Fruit fly (Drosophila melanogaster): ENCODE results near the gene Cip4.

The Cip4 gene

DNA sequence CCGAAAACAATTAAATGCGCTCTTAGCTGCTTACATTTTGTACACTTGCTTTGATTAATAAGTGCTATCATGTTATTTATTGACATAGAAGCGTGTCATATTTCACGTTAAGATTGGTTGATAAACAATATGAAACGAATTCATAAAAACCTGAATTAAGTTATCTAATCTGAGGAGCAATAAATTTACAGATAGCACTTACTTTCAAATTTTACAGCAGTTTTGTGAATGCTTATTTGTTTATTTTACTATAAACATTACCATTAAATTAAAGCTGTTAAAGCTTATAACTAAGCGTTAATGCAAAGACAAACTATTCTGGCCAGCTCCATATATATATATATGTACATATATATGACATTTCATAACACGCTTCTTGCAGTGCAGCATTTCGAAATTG is 61.8 kb downstream of the Cip4 start:
- no peak for TF ChIP-seq psq (optimal IDR thresholded peaks at IDR 0.05)
- TF ChIP-seq h (optimal IDR thresholded peaks at IDR 0.05), result no peak
- no peak for TF ChIP-seq insv (optimal IDR thresholded peaks at IDR 0.05)
- TF ChIP-seq Sin3A (optimal IDR thresholded peaks at IDR 0.05), result no peak
- TF ChIP-seq ttk (optimal IDR thresholded peaks at IDR 0.05), result no peak
- no peak for TF ChIP-seq Myc (optimal IDR thresholded peaks at IDR 0.05)

DNA sequence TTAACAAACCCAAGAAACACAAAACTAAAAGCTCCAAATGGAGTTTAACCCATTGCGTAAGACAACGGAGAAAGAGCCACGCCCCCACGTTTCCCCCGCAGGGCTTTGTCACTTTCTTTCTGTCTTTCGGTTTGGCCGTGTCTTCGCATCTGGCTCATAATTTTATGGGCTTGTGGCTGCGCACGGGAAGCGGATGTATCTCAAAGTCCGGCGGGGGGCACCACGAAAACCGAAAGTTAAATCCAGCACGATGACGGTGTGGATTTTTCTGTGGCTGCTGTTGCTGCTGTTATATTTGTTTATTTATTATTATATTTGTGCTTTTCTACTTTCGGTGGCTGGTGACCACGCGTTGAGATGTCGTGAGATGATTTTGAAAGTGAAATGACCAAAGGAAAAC is 67.1 kb downstream of the Cip4 start:
- TF ChIP-seq insv (optimal IDR thresholded peaks at IDR 0.05) (no peak), h (optimal IDR thresholded peaks at IDR 0.05) (no peak)

DNA sequence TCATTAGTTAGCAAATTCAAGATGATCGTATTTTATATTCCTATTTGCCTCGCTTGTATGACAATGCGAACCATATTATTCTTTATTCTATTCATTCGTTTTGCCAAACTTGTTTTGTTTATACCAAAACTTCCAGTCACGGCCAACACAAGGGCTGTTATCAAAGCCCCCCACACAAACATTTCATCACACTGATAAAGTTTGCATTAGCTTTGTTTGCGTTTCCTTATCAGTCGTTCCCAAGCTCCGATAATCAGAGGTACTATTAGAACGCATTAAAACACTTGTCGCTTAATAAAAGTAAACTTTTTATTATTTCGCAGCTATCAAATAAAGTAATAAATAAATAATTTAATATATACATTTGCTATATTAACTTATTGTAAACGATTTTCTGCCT is 70.2 kb downstream of the Cip4 start:
- TF ChIP-seq insv (optimal IDR thresholded peaks at IDR 0.05) (no peak), ttk (optimal IDR thresholded peaks at IDR 0.05) (no peak), Sin3A (optimal IDR thresholded peaks at IDR 0.05) (no peak), h (optimal IDR thresholded peaks at IDR 0.05) (no peak), psq (optimal IDR thresholded peaks at IDR 0.05) (no peak), Myc (optimal IDR thresholded peaks at IDR 0.05) (no peak)

DNA sequence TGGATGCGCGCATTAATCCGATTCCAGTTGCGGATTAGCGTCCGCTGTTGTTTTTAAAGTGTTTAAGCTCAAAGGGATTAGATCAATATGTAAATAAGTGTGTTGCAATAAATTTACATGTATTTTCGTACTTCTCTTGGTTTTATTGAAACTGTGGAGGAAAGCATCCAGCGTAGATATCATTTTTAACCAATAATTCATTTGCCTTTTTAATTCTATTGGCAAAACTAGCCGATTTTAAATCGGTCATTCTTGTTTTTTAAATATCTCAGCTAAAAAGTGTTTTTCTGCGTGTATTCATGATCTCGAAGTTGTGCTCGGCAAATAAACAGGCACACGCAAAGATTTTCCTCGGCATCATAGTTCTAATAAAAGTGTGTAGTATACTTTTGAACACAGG is 70.6 kb downstream of the Cip4 start:
- TF ChIP-seq Myc (optimal IDR thresholded peaks at IDR 0.05), result no peak
- no peak for TF ChIP-seq psq (optimal IDR thresholded peaks at IDR 0.05)
- TF ChIP-seq Sin3A (optimal IDR thresholded peaks at IDR 0.05), result no peak
- no peak for TF ChIP-seq h (optimal IDR thresholded peaks at IDR 0.05)
- no peak for TF ChIP-seq ttk (optimal IDR thresholded peaks at IDR 0.05)
- no peak for TF ChIP-seq insv (optimal IDR thresholded peaks at IDR 0.05)

DNA sequence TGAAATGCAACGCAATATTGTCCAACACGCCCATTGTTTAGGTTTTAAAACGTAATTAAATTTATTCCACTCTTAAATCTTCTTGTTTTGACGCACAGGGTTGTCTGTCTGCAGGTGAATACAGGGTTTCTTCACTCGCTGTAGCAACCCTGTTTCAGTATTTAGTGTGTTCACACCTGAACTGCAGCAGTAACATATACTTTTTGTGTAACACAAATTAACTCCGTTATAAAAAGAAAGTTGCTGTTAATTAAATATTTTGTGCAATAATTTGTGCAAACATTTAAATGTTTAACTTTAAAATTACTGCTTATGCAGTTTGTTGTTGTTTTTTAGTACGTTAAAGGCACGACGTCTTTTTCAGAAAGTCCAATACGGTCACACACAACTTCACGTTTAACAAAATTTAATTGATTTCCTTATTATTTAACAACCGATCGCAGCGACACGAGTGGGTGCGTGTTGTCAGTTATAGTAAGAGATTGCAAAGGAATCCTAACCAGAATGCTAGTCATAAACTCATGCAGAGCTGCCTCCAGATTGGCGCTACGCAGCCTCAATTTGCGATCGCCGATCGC is 71.7 kb downstream of the Cip4 start, which contains the start of the genes CG15012 and Fdx2:
CG15012 (minus strand) TSS at position 127 of the 578 bp plus-strand sequence.
Fdx2 (plus strand) TSS at position 363 of the 578 bp plus-strand sequence.
- TF ChIP-seq psq (optimal IDR thresholded peaks at IDR 0.05) (no peak), Myc (optimal IDR thresholded peaks at IDR 0.05) (no peak), h (optimal IDR thresholded peaks at IDR 0.05) (no peak), Sin3A (optimal IDR thresholded peaks at IDR 0.05) (no peak), ttk (optimal IDR thresholded peaks at IDR 0.05) (no peak), insv (optimal IDR thresholded peaks at IDR 0.05) (no peak)

DNA sequence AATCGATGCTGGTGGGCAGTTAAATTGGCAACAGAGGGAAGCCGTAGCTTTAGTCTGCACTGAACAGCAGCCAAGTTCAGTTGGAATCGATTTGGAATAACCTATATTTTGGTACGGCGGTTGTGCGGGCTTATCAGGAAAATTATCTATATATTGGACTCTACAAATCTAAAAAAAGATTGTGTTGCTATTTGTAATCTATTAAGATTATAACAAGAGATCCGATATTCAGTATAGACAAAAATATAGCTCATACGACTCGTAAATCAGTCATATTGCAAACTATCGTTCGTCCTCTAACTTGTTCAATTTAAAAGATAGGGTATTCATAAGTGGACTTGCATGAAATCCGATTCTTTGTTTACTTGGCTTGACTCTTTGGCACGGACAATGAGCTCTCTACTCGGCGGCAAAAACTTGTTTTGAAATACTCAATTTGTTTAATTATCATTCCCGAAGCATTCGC is 75.3 kb downstream of the Cip4 start, which contains the start of gene Hexo1:
Hexo1 (plus strand) TSS at position 51 of the 466 bp plus-strand sequence.
- TF ChIP-seq h (optimal IDR thresholded peaks at IDR 0.05) (no peak), psq (optimal IDR thresholded peaks at IDR 0.05) (no peak), Sin3A (optimal IDR thresholded peaks at IDR 0.05) (no peak), insv (optimal IDR thresholded peaks at IDR 0.05) (no peak), Myc (optimal IDR thresholded peaks at IDR 0.05) (no peak), ttk (optimal IDR thresholded peaks at IDR 0.05) (no peak)

DNA sequence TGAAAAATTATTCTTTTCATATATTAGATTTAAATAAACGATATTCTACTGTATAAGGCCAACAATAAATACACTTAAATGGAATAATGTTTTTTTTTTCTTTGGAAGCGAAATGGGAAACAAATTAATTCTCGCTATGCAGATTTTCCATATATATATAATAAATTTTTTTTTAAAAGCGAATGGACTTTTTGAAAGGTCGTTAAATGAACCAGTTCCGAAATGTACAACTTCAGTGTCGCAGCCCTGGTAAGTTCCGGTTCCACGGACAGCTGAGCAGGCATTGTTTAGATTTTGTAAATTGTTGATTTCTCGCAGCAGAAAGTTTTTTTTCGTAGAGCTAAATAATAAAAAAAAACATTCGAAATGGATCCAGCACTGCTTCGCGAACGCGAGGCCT is 77.1 kb downstream of the Cip4 start, which contains the start of gene TfIIEbeta:
TfIIEbeta (plus strand) TSS at position 255 of the 400 bp plus-strand sequence.
- no peak for TF ChIP-seq psq (optimal IDR thresholded peaks at IDR 0.05)
- no peak for TF ChIP-seq Myc (optimal IDR thresholded peaks at IDR 0.05)
- TF ChIP-seq insv (optimal IDR thresholded peaks at IDR 0.05), result no peak
- TF ChIP-seq Sin3A (optimal IDR thresholded peaks at IDR 0.05), result no peak
- TF ChIP-seq ttk (optimal IDR thresholded peaks at IDR 0.05), result no peak
- no peak for TF ChIP-seq h (optimal IDR thresholded peaks at IDR 0.05)

DNA sequence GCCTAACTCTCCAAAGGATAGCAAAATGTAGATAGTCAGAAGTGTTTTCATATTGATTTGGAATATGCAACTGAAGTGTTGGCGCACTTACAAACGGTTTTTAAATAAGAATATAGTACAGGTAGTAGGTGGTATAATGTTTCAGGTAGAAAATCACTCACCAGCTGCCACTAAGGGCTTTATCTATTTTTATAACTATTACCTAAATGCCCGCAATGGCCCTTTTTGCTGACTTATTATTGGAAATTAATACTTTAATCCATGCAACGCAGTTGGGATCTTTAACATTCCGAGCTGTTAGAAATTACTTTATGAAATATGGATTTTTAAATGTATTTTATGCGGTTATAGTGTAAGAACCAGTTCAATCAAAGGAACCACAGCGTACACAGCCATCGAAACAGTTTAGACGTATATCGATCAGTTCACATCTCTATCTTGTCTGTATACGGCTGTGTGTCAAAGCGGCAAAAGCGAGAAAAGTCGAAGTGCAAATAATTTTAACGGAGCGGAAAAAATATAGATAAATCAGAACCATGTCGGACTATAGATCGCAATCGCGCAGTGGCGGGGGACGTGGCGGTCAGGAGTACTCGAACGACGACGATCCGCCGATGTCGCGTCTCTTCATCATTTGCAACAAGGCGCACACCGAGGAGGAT is 80.3 kb downstream of the Cip4 start, which contains the start of the genes srw and CG1316:
srw (minus strand) TSS at position 51 of the 662 bp plus-strand sequence.
CG1316 (plus strand) TSS at position 424 of the 662 bp plus-strand sequence.
- no peak for TF ChIP-seq insv (optimal IDR thresholded peaks at IDR 0.05)
- TF ChIP-seq Sin3A (optimal IDR thresholded peaks at IDR 0.05), result no peak
- TF ChIP-seq Myc (optimal IDR thresholded peaks at IDR 0.05), result no peak
- TF ChIP-seq h (optimal IDR thresholded peaks at IDR 0.05), result no peak
- TF ChIP-seq psq (optimal IDR thresholded peaks at IDR 0.05), result no peak
- TF ChIP-seq ttk (optimal IDR thresholded peaks at IDR 0.05), result no peak

DNA sequence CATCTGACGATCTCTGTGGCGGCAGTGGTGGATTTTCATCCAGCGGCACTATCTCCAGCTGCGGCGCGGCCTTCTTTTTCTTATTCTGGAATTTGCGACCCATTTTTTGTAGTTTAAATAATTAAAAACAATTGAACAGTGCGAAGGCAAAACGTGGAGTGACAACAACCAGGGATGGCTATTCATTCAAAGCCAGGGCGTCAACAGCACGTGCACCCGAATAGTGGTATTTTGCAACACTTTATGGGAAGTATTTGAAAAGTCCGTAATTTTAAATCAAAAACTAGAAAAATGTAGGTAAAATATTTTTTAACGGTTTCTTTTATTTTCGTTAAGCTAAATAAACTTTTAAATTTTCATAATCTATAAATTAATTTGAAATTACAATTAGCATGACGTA is 81.3 kb downstream of the Cip4 start, which contains the start of gene CG11583:
CG11583 (minus strand) TSS at position 191 of the 400 bp plus-strand sequence.
- TF ChIP-seq Sin3A (optimal IDR thresholded peaks at IDR 0.05) (no peak), ttk (optimal IDR thresholded peaks at IDR 0.05) (no peak), psq (optimal IDR thresholded peaks at IDR 0.05) (no peak), Myc (optimal IDR thresholded peaks at IDR 0.05) (no peak), insv (optimal IDR thresholded peaks at IDR 0.05) (no peak)

DNA sequence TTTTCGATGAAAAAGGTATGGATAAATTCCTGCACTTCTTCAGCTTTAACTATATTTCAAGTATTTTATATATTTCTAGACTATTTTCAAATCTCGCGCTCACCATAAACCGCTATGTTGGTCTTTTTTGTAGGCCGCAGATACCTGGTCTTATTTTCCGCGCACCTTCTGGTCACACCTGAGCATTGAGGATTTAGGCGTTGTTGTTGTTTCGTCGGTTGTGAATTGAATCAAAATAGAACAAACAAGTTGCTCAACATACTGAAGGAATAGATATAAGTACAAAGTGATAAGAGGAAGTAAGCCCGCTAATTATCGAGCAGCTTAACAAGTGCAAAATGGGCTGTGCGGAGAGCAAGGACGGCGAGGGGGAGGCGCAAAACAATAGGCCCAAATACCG is 86.1 kb downstream of the Cip4 start, which contains the start of gene Ctl1:
Ctl1 (plus strand) TSS at position 167 of the 400 bp plus-strand sequence.
- TF ChIP-seq psq (optimal IDR thresholded peaks at IDR 0.05), result no peak
- TF ChIP-seq Myc (optimal IDR thresholded peaks at IDR 0.05), result no peak
- TF ChIP-seq h (optimal IDR thresholded peaks at IDR 0.05), result no peak
- no peak for TF ChIP-seq ttk (optimal IDR thresholded peaks at IDR 0.05)
- no peak for TF ChIP-seq Sin3A (optimal IDR thresholded peaks at IDR 0.05)
- no peak for TF ChIP-seq insv (optimal IDR thresholded peaks at IDR 0.05)

Measured in Kc167 (cell line).